Worm (Caenorhabditis elegans) whole organism, mixed stage, embryonic: ENCODE data around the gene npr-15.

ENCODE experiments used
- elt-1 ChIP-seq: sonication (generic microtip); optimal IDR thresholded peaks from 2 replicates; lab custom pipeline; 2017; ENCODE audit warnings: missing genetic modification characterization, mild to moderate bottlenecking, missing compliant biosample characterization, antibody characterized with exemption, moderate library complexity, borderline replicate concordance; ENCODE audit not compliant: insufficient read depth
- mep-1 ChIP-seq: fragments of 150-350 bp; optimal IDR thresholded peaks from 2 replicates; lab custom pipeline; 2017; ENCODE audit warnings: missing biosample characterization, missing genetic modification reagents, missing genetic modification characterization, inconsistent platforms
- nhr-2 ChIP-seq: fragments of 150-350 bp; optimal IDR thresholded peaks from 2 replicates; lab custom pipeline; 2014; ENCODE audit warnings: missing biosample characterization, missing genetic modification characterization
- sptf-1 ChIP-seq: sonication (generic microtip); optimal IDR thresholded peaks from 2 replicates; lab custom pipeline; 2017; ENCODE audit warnings: mild to moderate bottlenecking, missing genetic modification characterization, moderate library complexity, missing compliant biosample characterization
- unc-120 ChIP-seq: sonication (generic microtip); optimal IDR thresholded peaks from 2 replicates; lab custom pipeline; 2017; ENCODE audit warnings: missing genetic modification characterization, missing compliant biosample characterization; ENCODE audit not compliant: poor library complexity, severe bottlenecking
- unc-62 ChIP-seq: fragments of 150-350 bp; optimal IDR thresholded peaks from 2 replicates; lab custom pipeline; 2014; ENCODE audit warnings: missing biosample characterization, missing genetic modification reagents, missing genetic modification characterization

DNA sequence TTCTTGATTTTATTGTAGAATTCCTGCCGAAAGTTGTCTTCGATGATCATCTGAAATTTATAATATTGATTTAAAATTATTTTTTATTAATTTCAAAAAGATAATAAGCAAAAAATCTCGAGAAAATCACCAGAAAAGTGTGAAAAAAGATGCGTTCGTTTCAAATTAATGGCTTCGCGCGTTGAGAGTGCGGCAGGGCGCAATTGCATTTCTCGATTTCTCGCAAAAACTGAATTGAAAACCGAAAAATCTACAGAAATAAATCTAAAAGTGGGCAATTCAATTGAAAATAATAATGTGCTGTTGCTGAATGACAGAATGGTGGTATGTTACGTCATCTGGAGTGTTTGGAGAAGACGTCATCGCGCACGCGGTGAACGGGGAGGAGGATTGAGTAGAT lies 40.5 kb upstream of the npr-15 start, which contains the start of gene evl-18:
- TF ChIP-seq elt-1 (tag; lab: Kevin White, UChicago) (no peak), mep-1 (tag; lab: Kevin White, UChicago) (no peak), nhr-2 (tag; lab: Kevin White, UChicago) (peak; percentile 22), sptf-1 (tag; lab: Kevin White, UChicago) (no peak), unc-120 (tag; lab: Kevin White, UChicago) (no peak), unc-62 (GFP tag; lab: Kevin White, UChicago) (no peak)
